Fruit fly (Drosophila melanogaster) whole organism, embryonic: Measurements from ENCODE around the gene st.

ENCODE experiments used
- Atf3 ChIP-seq: fragments of 200-800 bp; sonication (Bioruptor generic); optimal IDR thresholded peaks from 3 replicates; lab custom pipeline; 2016; ENCODE audit warnings: missing biosample characterization, missing genetic modification characterization
- CG10959 ChIP-seq: fragments of 200-800 bp; sonication (Bioruptor generic); IDR thresholded peaks from 2 replicates; pipeline ENCODE4 v1.3.6; 2022; ENCODE audit warnings: missing biosample characterization, missing genetic modification characterization
- CG12071 ChIP-seq: fragments of 200-800 bp; sonication (Bioruptor generic); optimal IDR thresholded peaks from 3 replicates; lab custom pipeline; 2018; ENCODE audit warnings: missing biosample characterization, mild to moderate bottlenecking, missing genetic modification characterization
- CG1602 ChIP-seq: fragments of 200-800 bp; sonication (Bioruptor generic); optimal IDR thresholded peaks from 3 replicates; lab custom pipeline; 2016; ENCODE audit warnings: missing biosample characterization, missing genetic modification characterization
- CG17361 ChIP-seq: fragments of 200-800 bp; sonication (Bioruptor generic); IDR thresholded peaks from 3 replicates; pipeline ENCODE4 v1.3.6; 2022; ENCODE audit warnings: missing biosample characterization, missing genetic modification characterization
- CG17612 ChIP-seq: fragments of 200-800 bp; sonication (Bioruptor generic); IDR thresholded peaks from 2 replicates; pipeline ENCODE4 v1.3.6; 2022; ENCODE audit warnings: missing biosample characterization, missing genetic modification characterization
- CG33557 ChIP-seq: fragments of 200-800 bp; sonication (Bioruptor generic); optimal IDR thresholded peaks from 2 replicates; lab custom pipeline; 2019; ENCODE audit warnings: missing biosample characterization, mild to moderate bottlenecking, missing genetic modification characterization, moderate library complexity
- CG4328 ChIP-seq: fragments of 200-800 bp; sonication (Bioruptor generic); optimal IDR thresholded peaks from 3 replicates; lab custom pipeline; 2017; ENCODE audit warnings: missing biosample characterization, missing genetic modification reagents, missing genetic modification characterization
- CG4424 ChIP-seq: fragments of 200-800 bp; sonication (Bioruptor generic); optimal IDR thresholded peaks from 3 replicates; lab custom pipeline; 2016; ENCODE audit warnings: missing biosample characterization, missing genetic modification characterization
- CG6272 ChIP-seq: fragments of 200-800 bp; sonication (Bioruptor generic); IDR thresholded peaks from 2 replicates; pipeline ENCODE4 v1.3.6; 2022; ENCODE audit warnings: missing biosample characterization, missing genetic modification characterization
- CG6765 ChIP-seq: fragments of 200-800 bp; sonication (Bioruptor generic); optimal IDR thresholded peaks from 3 replicates; lab custom pipeline; 2017; ENCODE audit warnings: missing biosample characterization, mild to moderate bottlenecking, missing genetic modification characterization
- CG7372 ChIP-seq: fragments of 200-800 bp; sonication (Bioruptor generic); IDR thresholded peaks from 2 replicates; pipeline ENCODE4 v1.3.6; 2022; ENCODE audit warnings: missing biosample characterization, missing genetic modification characterization
- CG7786 ChIP-seq: fragments of 200-800 bp; sonication (Bioruptor generic); optimal IDR thresholded peaks from 2 replicates; lab custom pipeline; 2016; ENCODE audit warnings: missing biosample characterization, missing genetic modification characterization
- Camta ChIP-seq: fragments of 200-800 bp; sonication (Bioruptor generic); optimal IDR thresholded peaks from 2 replicates; lab custom pipeline; 2016; ENCODE audit warnings: missing biosample characterization, missing genetic modification characterization
- Chrac-16 ChIP-seq: fragments of 200-800 bp; sonication (Bioruptor generic); optimal IDR thresholded peaks from 3 replicates; lab custom pipeline; 2016; ENCODE audit warnings: missing biosample characterization, missing genetic modification characterization
- CkIIα-i1 ChIP-seq: fragments of 200-800 bp; sonication (Bioruptor generic); IDR thresholded peaks from 2 replicates; pipeline ENCODE4 v1.3.6; 2022; ENCODE audit warnings: missing biosample characterization, missing genetic modification characterization
- CrebB ChIP-seq: fragments of 200-800 bp; sonication (Bioruptor generic); optimal IDR thresholded peaks from 3 replicates; lab custom pipeline; 2018; ENCODE audit warnings: missing biosample characterization, mild to moderate bottlenecking, missing genetic modification characterization
- D19B ChIP-seq: fragments of 200-800 bp; sonication (Bioruptor generic); optimal IDR thresholded peaks from 2 replicates; lab custom pipeline; 2017; ENCODE audit warnings: missing biosample characterization, mild to moderate bottlenecking, missing genetic modification characterization
- Dbx ChIP-seq: fragments of 200-800 bp; sonication (Bioruptor generic); IDR thresholded peaks from 3 replicates; pipeline ENCODE4 v1.3.6; 2022; ENCODE audit warnings: missing biosample characterization, missing genetic modification characterization
- Deaf1 ChIP-seq: fragments of 200-800 bp; optimal IDR thresholded peaks from 3 replicates; lab custom pipeline; 2019; ENCODE audit warnings: missing biosample characterization, mild to moderate bottlenecking, missing genetic modification characterization, moderate library complexity
- Doc2 ChIP-seq: fragments of 200-800 bp; sonication (Bioruptor generic); IDR thresholded peaks from 2 replicates; pipeline ENCODE4 v1.3.6; 2022; ENCODE audit warnings: missing biosample characterization, missing genetic modification characterization
- Dp ChIP-seq: fragments of 200-800 bp; sonication (Bioruptor generic); optimal IDR thresholded peaks from 2 replicates; lab custom pipeline; 2018; ENCODE audit warnings: missing biosample characterization, mild to moderate bottlenecking, missing genetic modification characterization, moderate library complexity
- Fer2 ChIP-seq: fragments of 200-800 bp; sonication (Bioruptor generic); optimal IDR thresholded peaks from 2 replicates; lab custom pipeline; 2018; ENCODE audit warnings: missing biosample characterization, mild to moderate bottlenecking, missing genetic modification characterization, moderate library complexity
- H15 ChIP-seq: fragments of 200-800 bp; sonication (Bioruptor generic); IDR thresholded peaks from 3 replicates; pipeline ENCODE4 v1.3.6; 2022; ENCODE audit warnings: missing biosample characterization, missing genetic modification characterization
- Meics ChIP-seq: fragments of 200-800 bp; sonication (Bioruptor generic); optimal IDR thresholded peaks from 2 replicates; lab custom pipeline; 2017; ENCODE audit warnings: missing biosample characterization, mild to moderate bottlenecking, missing genetic modification characterization
- Nf-YC ChIP-seq: fragments of 200-800 bp; optimal IDR thresholded peaks from 3 replicates; lab custom pipeline; 2019; ENCODE audit warnings: missing biosample characterization, mild to moderate bottlenecking, missing genetic modification characterization, moderate library complexity
- Opbp ChIP-seq: fragments of 200-800 bp; sonication (Bioruptor generic); IDR thresholded peaks from 3 replicates; pipeline ENCODE4 v1.3.6; 2022; ENCODE audit warnings: missing biosample characterization, missing genetic modification characterization; ENCODE audit not compliant: partially characterized antibody
- Ssrp ChIP-seq: fragments of 200-800 bp; sonication (Bioruptor generic); optimal IDR thresholded peaks from 2 replicates; lab custom pipeline; 2018; ENCODE audit warnings: missing biosample characterization, mild to moderate bottlenecking, missing genetic modification characterization, moderate library complexity
- Trl ChIP-seq, 3 experiments: fragments of >200 bp in 2 of 3; fragments of 200-800 bp in 1 of 3; sonication (Bioruptor generic) in 1 of 3; optimal IDR thresholded peaks; 2 replicates in 1 of 3; 3 replicates in 2 of 3; lab custom pipeline; 2016 to 2017; ENCODE audit warnings: missing biosample characterization in 1 of 3, missing genetic modification characterization in 1 of 3
- ab ChIP-seq: fragments of 200-800 bp; sonication (Bioruptor generic); optimal IDR thresholded peaks from 2 replicates; lab custom pipeline; 2016; ENCODE audit warnings: missing biosample characterization, missing genetic modification characterization
- corto ChIP-seq: fragments of 200-800 bp; sonication (Bioruptor generic); optimal IDR thresholded peaks from 2 replicates; lab custom pipeline; 2016; ENCODE audit warnings: missing biosample characterization, mild to moderate bottlenecking, missing genetic modification characterization, moderate library complexity
- cwo ChIP-seq: fragments of 200-800 bp; sonication (Bioruptor generic); optimal IDR thresholded peaks from 3 replicates; lab custom pipeline; 2017; ENCODE audit warnings: missing biosample characterization, missing genetic modification characterization, mild to moderate bottlenecking, moderate library complexity, missing genetic modification reagents
- dan ChIP-seq: fragments of 200-800 bp; sonication (Bioruptor generic); IDR thresholded peaks from 2 replicates; pipeline ENCODE4 v1.3.6; 2022; ENCODE audit warnings: missing biosample characterization, missing genetic modification characterization
- dimm ChIP-seq: fragments of 200-800 bp; sonication (Bioruptor generic); IDR thresholded peaks from 2 replicates; pipeline ENCODE4 v1.3.6; 2022; ENCODE audit warnings: missing biosample characterization, missing genetic modification characterization
- dysf ChIP-seq: fragments of 200-800 bp; sonication (Bioruptor generic); IDR thresholded peaks from 3 replicates; pipeline ENCODE4 v1.3.6; 2022; ENCODE audit warnings: missing biosample characterization, missing genetic modification characterization
- ems ChIP-seq: fragments of 200-800 bp; sonication (Bioruptor generic); optimal IDR thresholded peaks from 3 replicates; lab custom pipeline; 2016; ENCODE audit warnings: missing biosample characterization, missing genetic modification characterization
- ewg ChIP-seq: fragments of 200-800 bp; sonication (Bioruptor generic); optimal IDR thresholded peaks from 3 replicates; lab custom pipeline; 2017; ENCODE audit warnings: mild to moderate bottlenecking, missing biosample characterization, missing genetic modification reagents, missing genetic modification characterization
- gsb ChIP-seq: fragments of 200-800 bp; sonication (Bioruptor generic); IDR thresholded peaks from 2 replicates; pipeline ENCODE4 v1.3.6; 2022; ENCODE audit warnings: missing biosample characterization, missing genetic modification characterization
- inv ChIP-seq: fragments of 200-800 bp; sonication (Bioruptor generic); IDR thresholded peaks from 2 replicates; pipeline ENCODE4 v1.3.6; 2022; ENCODE audit warnings: missing biosample characterization, missing genetic modification characterization; ENCODE audit not compliant: partially characterized antibody
- lbe ChIP-seq: fragments of 200-800 bp; sonication (Bioruptor generic); optimal IDR thresholded peaks from 2 replicates; lab custom pipeline; 2016; ENCODE audit warnings: missing biosample characterization, mild to moderate bottlenecking, missing genetic modification characterization
- otp ChIP-seq: fragments of 200-800 bp; sonication (Bioruptor generic); IDR thresholded peaks from 3 replicates; pipeline ENCODE4, ENCODE4 v1.3.6; 2022; ENCODE audit warnings: missing biosample characterization, missing genetic modification characterization
- pb ChIP-seq: fragments of 200-800 bp; sonication (Bioruptor generic); optimal IDR thresholded peaks from 3 replicates; lab custom pipeline; 2016; ENCODE audit warnings: missing biosample characterization, missing genetic modification characterization
- pita ChIP-seq: fragments of 200-800 bp; sonication (Bioruptor generic); optimal IDR thresholded peaks from 2 replicates; lab custom pipeline; 2017; ENCODE audit warnings: missing biosample characterization, mild to moderate bottlenecking, missing genetic modification characterization
- psq ChIP-seq: fragments of 200-800 bp; sonication (Bioruptor generic); optimal IDR thresholded peaks from 2 replicates; lab custom pipeline; 2017; ENCODE audit warnings: missing biosample characterization, missing genetic modification characterization
- ranshi ChIP-seq: fragments of 200-800 bp; sonication (Bioruptor generic); IDR thresholded peaks from 2 replicates; pipeline ENCODE4 v1.3.6; 2022; ENCODE audit warnings: missing biosample characterization, missing genetic modification characterization
- row ChIP-seq: fragments of 200-800 bp; sonication (Bioruptor generic); IDR thresholded peaks from 3 replicates; pipeline ENCODE4 v1.3.6; 2022; ENCODE audit warnings: missing biosample characterization, missing genetic modification characterization
- sc ChIP-seq, 3 experiments: fragments of >200 bp in 2 of 3; fragments of 200-800 bp in 1 of 3; sonication (Bioruptor generic) in 1 of 3; optimal IDR thresholded peaks; 2 replicates in 2 of 3; 3 replicates in 1 of 3; lab custom pipeline; 2017; ENCODE audit warnings: mild to moderate bottlenecking in 1 of 3, missing biosample characterization in 1 of 3, missing genetic modification characterization in 1 of 3, missing genetic modification reagents in 1 of 3
- sqz ChIP-seq: fragments of 200-800 bp; sonication (Bioruptor generic); optimal IDR thresholded peaks from 3 replicates; lab custom pipeline; 2018; ENCODE audit warnings: missing biosample characterization, mild to moderate bottlenecking, missing genetic modification characterization
- tgo ChIP-seq: fragments of 200-800 bp; sonication (Bioruptor generic); IDR thresholded peaks from 3 replicates; pipeline ENCODE4 v1.3.6; 2022; ENCODE audit warnings: missing biosample characterization, missing genetic modification characterization
- tin ChIP-seq: fragments of 200-800 bp; sonication (Bioruptor generic); optimal IDR thresholded peaks from 3 replicates; lab custom pipeline; 2016; ENCODE audit warnings: missing biosample characterization, missing genetic modification characterization

The st gene

DNA sequence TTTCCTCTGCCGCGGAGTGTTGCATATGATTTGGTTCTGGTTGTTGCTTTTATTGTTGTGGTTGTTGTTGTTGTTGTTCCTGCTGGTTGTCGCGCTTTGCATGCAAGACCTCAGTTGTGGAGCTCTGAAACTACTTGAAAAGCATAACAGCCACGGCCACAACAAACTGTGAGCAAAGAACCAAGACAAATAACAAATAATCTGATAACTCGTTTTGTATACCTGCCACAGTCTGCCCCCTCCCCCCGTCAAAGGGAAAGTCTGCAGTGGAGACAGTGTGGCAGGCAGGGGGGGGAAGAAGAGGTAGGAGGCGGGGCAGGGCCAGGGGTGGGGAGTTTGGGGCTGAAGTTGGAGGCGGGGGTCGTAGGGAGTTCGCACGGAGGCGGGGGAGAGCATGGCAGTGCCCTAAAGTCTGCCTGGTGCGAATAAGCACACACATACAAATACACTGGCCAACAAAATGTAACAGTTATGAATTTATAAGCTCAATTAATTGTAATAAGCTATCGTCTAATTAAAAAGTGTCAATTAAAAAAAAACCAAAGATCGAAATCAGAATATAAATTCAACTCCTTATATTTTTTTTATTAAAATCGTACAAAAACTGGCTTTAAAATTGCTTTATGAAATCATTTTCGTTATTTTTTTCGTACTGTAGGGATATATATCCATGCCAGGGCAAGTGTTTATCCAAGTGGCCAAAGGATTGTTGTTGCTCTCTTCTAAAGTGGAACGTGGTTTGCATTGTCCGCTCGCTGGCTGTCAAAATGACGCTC is 8.8 kb upstream of the st start (continued):
- TF ChIP-seq lbe (GFP tag; lab: Kevin White, UChicago) (peak; percentile 49), CG10959 (no peak), CG17361 (GFP tag; lab: Robert Waterston, UW) (peak; percentile 64), Meics (GFP tag; lab: Kevin White, UChicago) (no peak), Ssrp (tag; lab: Kevin White, UChicago) (peak; percentile 43), dimm (GFP tag; lab: Robert Waterston, UW) (no peak), dan (no peak), psq (GFP tag; lab: Kevin White, UChicago) (no peak), tgo (GFP tag; lab: Robert Waterston, UW) (peak; percentile 30; the same call in 2 of the 3 replicates), CkIIα-i1 (no peak), Dbx (GFP tag; lab: Robert Waterston, UW) (no peak), CG6765 (GFP tag; lab: Kevin White, UChicago) (no peak), ewg (GFP tag; lab: Kevin White, UChicago) (peak; percentile 28), Trl (optimal IDR thresholded peaks at IDR 0.05; lab: Kevin White, UChicago) (no peak), Trl (GFP tag; optimal IDR thresholded peaks at IDR 0.05; lab: Kevin White, UChicago) (no peak), CG4424 (GFP tag; lab: Kevin White, UChicago) (peak; percentile 40), ranshi (GFP tag; lab: Robert Waterston, UW) (no peak), Chrac-16 (GFP tag; lab: Kevin White, UChicago) (no peak), Atf3 (no peak), D19B (GFP tag; lab: Kevin White, UChicago) (no peak), cwo (GFP tag; lab: Kevin White, UChicago) (no peak), pb (GFP tag; lab: Kevin White, UChicago) (no peak), Dp (GFP tag; lab: Kevin White, UChicago) (no peak), gsb (no peak), CG6272 (no peak), otp (GFP tag; lab: Robert Waterston, UW) (peak; percentile 54; the same call in 1 of the 3 replicates), CG7786 (GFP tag; lab: Kevin White, UChicago) (no peak), ems (no peak), CG1602 (GFP tag; lab: Kevin White, UChicago) (no peak), ab (GFP tag; lab: Kevin White, UChicago) (no peak), CG12071 (GFP tag; lab: Kevin White, UChicago) (no peak), sc (optimal IDR thresholded peaks at IDR 0.05; lab: Kevin White, UChicago) (no peak), sc (GFP tag; optimal IDR thresholded peaks at IDR 0.05; lab: Kevin White, UChicago) (peak; percentile 30), corto (GFP tag; lab: Kevin White, UChicago) (peak; percentile 34), Deaf1 (tag; lab: Kevin White, UChicago) (no peak), Doc2 (GFP tag; lab: Robert Waterston, UW) (no peak), Opbp (GFP tag; lab: Robert Waterston, UW) (no peak), CG33557 (GFP tag; lab: Kevin White, UChicago) (no peak), Fer2 (tag; lab: Kevin White, UChicago) (no peak), row (GFP tag; lab: Robert Waterston, UW) (peak; percentile 50), H15 (GFP tag; lab: Robert Waterston, UW) (no peak), dysf (GFP tag; lab: Robert Waterston, UW) (no peak), tin (GFP tag; lab: Kevin White, UChicago) (no peak), sqz (GFP tag; lab: Kevin White, UChicago) (no peak), CG4328 (no peak), CG17612 (GFP tag; lab: Robert Waterston, UW) (no peak), CrebB (tag; lab: Kevin White, UChicago) (no peak), pita (no peak), inv (no peak), Nf-YC (no peak), Camta (GFP tag; lab: Kevin White, UChicago) (no peak), CG7372 (no peak)
